Worm (Caenorhabditis elegans) whole organism, L4 larva: ENCODE data around the gene C27D8.1.

Experiments used
- F26F4.8 ChIP-seq: fragments of 200-800 bp; sonication (Bioruptor generic); conservative IDR thresholded peaks from 2 replicates; pipeline ENCODE4 v1.3.6; 2022; ENCODE audit warnings: missing genetic modification characterization, missing compliant biosample characterization
- Y105C5A.15 ChIP-seq: fragments of 200-800 bp; sonication (Bioruptor generic); IDR thresholded peaks from 2 replicates; pipeline ENCODE4 v1.3.6; 2022; ENCODE audit warnings: missing genetic modification characterization, missing compliant biosample characterization
- ZK546.5 ChIP-seq, 2 experiments: sonication (generic microtip); optimal IDR thresholded peaks; 2 replicates each; lab custom pipeline; 2017; ENCODE audit warnings: missing biosample characterization in 2 of 2, missing genetic modification characterization in 2 of 2
- ama-1 ChIP-seq: fragments of 150-350 bp; optimal IDR thresholded peaks from 2 replicates; lab custom pipeline; 2014; ENCODE audit warnings: inconsistent platforms, mixed read lengths
- daf-12 ChIP-seq: fragments of 150-350 bp; optimal IDR thresholded peaks from 2 replicates; lab custom pipeline; 2014; ENCODE audit warnings: missing biosample characterization, missing genetic modification reagents, missing genetic modification characterization
- hlh-30 ChIP-seq: sonication (generic microtip); optimal IDR thresholded peaks from 2 replicates; lab custom pipeline; 2017; ENCODE audit warnings: antibody characterized with exemption, mild to moderate bottlenecking, missing genetic modification characterization, missing compliant biosample characterization; ENCODE audit not compliant: insufficient read depth
- lin-1 ChIP-seq: fragments of 200-800 bp; sonication (Bioruptor generic); IDR thresholded peaks from 2 replicates; pipeline ENCODE4 v1.3.6; 2022; ENCODE audit warnings: missing genetic modification reagents, missing genetic modification characterization, missing compliant biosample characterization
- lin-15B ChIP-seq: fragments of 150-350 bp; sonication (generic microtip); optimal IDR thresholded peaks from 3 replicates; lab custom pipeline; 2014; ENCODE audit warnings: missing biosample characterization, missing genetic modification characterization
- nhr-10 ChIP-seq: fragments of 150-350 bp; optimal IDR thresholded peaks from 2 replicates; lab custom pipeline; 2014; ENCODE audit warnings: missing biosample characterization, missing genetic modification characterization
- nhr-237 ChIP-seq: sonication (generic microtip); optimal IDR thresholded peaks from 2 replicates; lab custom pipeline; 2017; ENCODE audit warnings: missing biosample characterization, missing genetic modification characterization
- pha-4 ChIP-seq, 2 experiments: fragments of 150-350 bp in 1 of 2; fragments of 200-800 bp in 1 of 2; sonication (Bioruptor generic) in 1 of 2; IDR thresholded peaks in 1 of 2; optimal IDR thresholded peaks in 1 of 2; 2 replicates each; pipeline versions ENCODE4 v1.3.6 to Lab custom; 2014 to 2022; ENCODE audit warnings: missing genetic modification characterization in 2 of 2, missing genetic modification reagents in 2 of 2, missing biosample characterization in 1 of 2, missing compliant biosample characterization in 1 of 2
- skn-1 ChIP-seq: fragments of 150-350 bp; optimal IDR thresholded peaks from 2 replicates; lab custom pipeline; 2014; ENCODE audit warnings: missing biosample characterization, missing genetic modification characterization
- snpc-1.2 ChIP-seq: fragments of 200-800 bp; sonication (Bioruptor generic); IDR thresholded peaks from 2 replicates; pipeline ENCODE4 v1.3.6; 2022; ENCODE audit warnings: missing genetic modification reagents, missing genetic modification characterization, missing compliant biosample characterization

- no peak for TF ChIP-seq daf-12 (tag; lab: Kevin White, UChicago)
- no peak for TF ChIP-seq nhr-237 (tag; lab: Kevin White, UChicago)
- TF ChIP-seq lin-15B (tag; lab: Kevin White, UChicago), result no peak
- no peak for TF ChIP-seq snpc-1.2 (GFP tag; lab: Robert Waterston, UW)
- no peak for TF ChIP-seq pha-4 (GFP tag; IDR thresholded peaks at IDR 0.05; lab: Robert Waterston, UW)
- no peak for TF ChIP-seq pha-4 (tag; optimal IDR thresholded peaks at IDR 0.05; lab: Kevin White, UChicago)
- no peak for TF ChIP-seq lin-1
- no peak for TF ChIP-seq skn-1 (tag; lab: Kevin White, UChicago)
- TF ChIP-seq nhr-10, result no peak
- TF ChIP-seq ama-1, result no peak
- no peak for TF ChIP-seq F26F4.8
- TF ChIP-seq ZK546.5 (tag; optimal IDR thresholded peaks at IDR 0.05; lab: Kevin White, UChicago), result no peak
- TF ChIP-seq hlh-30 (tag; lab: Kevin White, UChicago), result no peak
- TF ChIP-seq Y105C5A.15, result no peak
Observed at ce11 chrIV:12685827-12686226, 31.8 kb upstream of the C27D8.1 start.
